Worm (Caenorhabditis elegans) whole organism, late embryonic: Measurements from ENCODE around the gene Y60A3A.23.

Source experiments
- pha-4 ChIP-seq: fragments of 150-350 bp; optimal IDR thresholded peaks from 2 replicates; lab custom pipeline; 2018; ENCODE audit warnings: missing biosample characterization, missing genetic modification reagents, missing genetic modification characterization
- pqm-1 ChIP-seq: sonication (generic microtip); optimal IDR thresholded peaks from 2 replicates; lab custom pipeline; 2016; ENCODE audit warnings: missing genetic modification characterization, missing compliant biosample characterization

- TF ChIP-seq pha-4 (tag; lab: Kevin White, UChicago): no peak
- TF ChIP-seq pqm-1 (tag; lab: Kevin White, UChicago): no peak
These were observed 9.2 kb upstream of the Y60A3A.23 start for ce11 chrV:19998203-19998836.
